Fruit fly (Drosophila melanogaster) whole organism, embryonic: Measurements from ENCODE around the gene bun.

Source experiments
- Abd-B ChIP-seq: fragments of 200-800 bp; sonication (Bioruptor generic); optimal IDR thresholded peaks from 2 replicates; lab custom pipeline; 2018; ENCODE audit warnings: missing biosample characterization, mild to moderate bottlenecking, missing genetic modification characterization, moderate library complexity
- B-H2 ChIP-seq: fragments of 200-800 bp; sonication (Bioruptor generic); optimal IDR thresholded peaks from 2 replicates; lab custom pipeline; 2018; ENCODE audit warnings: missing biosample characterization, mild to moderate bottlenecking, missing genetic modification characterization
- BtbVII ChIP-seq: fragments of 200-800 bp; sonication (Bioruptor generic); optimal IDR thresholded peaks from 3 replicates; lab custom pipeline; 2017; ENCODE audit warnings: missing biosample characterization, mild to moderate bottlenecking, missing genetic modification characterization
- CG11247 ChIP-seq: fragments of 200-800 bp; sonication (Bioruptor generic); IDR thresholded peaks from 2 replicates; pipeline ENCODE4 v1.3.6; 2022; ENCODE audit warnings: missing biosample characterization, missing genetic modification characterization
- CG11695 ChIP-seq: fragments of 200-800 bp; sonication (Bioruptor generic); IDR thresholded peaks from 3 replicates; pipeline ENCODE4 v1.3.6; 2022; ENCODE audit warnings: missing biosample characterization, missing genetic modification characterization
- CG12155 ChIP-seq: fragments of 200-800 bp; sonication (Bioruptor generic); optimal IDR thresholded peaks from 3 replicates; lab custom pipeline; 2016; ENCODE audit warnings: missing biosample characterization, missing genetic modification characterization
- CG13775 ChIP-seq: fragments of 200-800 bp; sonication (Bioruptor generic); optimal IDR thresholded peaks from 3 replicates; lab custom pipeline; 2017; ENCODE audit warnings: missing biosample characterization, mild to moderate bottlenecking, missing genetic modification characterization
- CG1602 ChIP-seq: fragments of 200-800 bp; sonication (Bioruptor generic); optimal IDR thresholded peaks from 3 replicates; lab custom pipeline; 2016; ENCODE audit warnings: missing biosample characterization, missing genetic modification characterization
- CG16863 ChIP-seq: fragments of 200-800 bp; sonication (Bioruptor generic); optimal IDR thresholded peaks from 3 replicates; lab custom pipeline; 2016; ENCODE audit warnings: missing biosample characterization, missing genetic modification characterization
- CG17385 ChIP-seq: fragments of 200-800 bp; sonication (Bioruptor generic); optimal IDR thresholded peaks from 3 replicates; lab custom pipeline; 2018; ENCODE audit warnings: missing biosample characterization, mild to moderate bottlenecking, missing genetic modification characterization
- CG18764 ChIP-seq: fragments of 200-800 bp; sonication (Bioruptor generic); optimal IDR thresholded peaks from 3 replicates; lab custom pipeline; 2016; ENCODE audit warnings: missing biosample characterization, missing genetic modification characterization
- CG2712 ChIP-seq: fragments of 200-800 bp; optimal IDR thresholded peaks from 3 replicates; lab custom pipeline; 2019; ENCODE audit warnings: missing biosample characterization, mild to moderate bottlenecking, missing genetic modification characterization, moderate library complexity
- CG30020 ChIP-seq: fragments of 200-800 bp; optimal IDR thresholded peaks from 2 replicates; lab custom pipeline; 2019; ENCODE audit warnings: missing biosample characterization, mild to moderate bottlenecking, missing genetic modification characterization, moderate library complexity
- CG32532 ChIP-seq: fragments of 200-800 bp; sonication (Bioruptor generic); IDR thresholded peaks from 2 replicates; pipeline ENCODE4 v1.3.6; 2022; ENCODE audit warnings: missing biosample characterization, missing genetic modification characterization
- CG34422 ChIP-seq: fragments of 200-800 bp; sonication (Bioruptor generic); IDR thresholded peaks from 3 replicates; pipeline ENCODE4 v1.3.6; 2022; ENCODE audit warnings: missing biosample characterization, missing genetic modification characterization
- CG4328 ChIP-seq: fragments of 200-800 bp; sonication (Bioruptor generic); optimal IDR thresholded peaks from 3 replicates; lab custom pipeline; 2017; ENCODE audit warnings: missing biosample characterization, missing genetic modification reagents, missing genetic modification characterization
- CG4360 ChIP-seq: fragments of 200-800 bp; sonication (Bioruptor generic); IDR thresholded peaks from 2 replicates; pipeline ENCODE4 v1.3.6; 2022; ENCODE audit warnings: missing biosample characterization, missing genetic modification characterization
- CG4424 ChIP-seq: fragments of 200-800 bp; sonication (Bioruptor generic); optimal IDR thresholded peaks from 3 replicates; lab custom pipeline; 2016; ENCODE audit warnings: missing biosample characterization, missing genetic modification characterization
- CG6689 ChIP-seq: fragments of 200-800 bp; sonication (Bioruptor generic); IDR thresholded peaks from 2 replicates; pipeline ENCODE4 v1.3.6; 2022; ENCODE audit warnings: missing biosample characterization, missing genetic modification characterization
- CG7357 ChIP-seq: fragments of 200-800 bp; sonication (Bioruptor generic); IDR thresholded peaks from 3 replicates; pipeline ENCODE4 v1.3.6; 2022; ENCODE audit warnings: missing biosample characterization, missing genetic modification characterization
- CG8281 ChIP-seq: fragments of 200-800 bp; sonication (Bioruptor generic); optimal IDR thresholded peaks from 2 replicates; lab custom pipeline; 2018; ENCODE audit warnings: missing biosample characterization, mild to moderate bottlenecking, missing genetic modification characterization, moderate library complexity
- CG8359 ChIP-seq: fragments of 200-800 bp; sonication (Bioruptor generic); optimal IDR thresholded peaks from 2 replicates; lab custom pipeline; 2017; ENCODE audit warnings: missing biosample characterization, mild to moderate bottlenecking, missing genetic modification characterization, borderline replicate concordance
- CG8765 ChIP-seq: fragments of 200-800 bp; sonication (Bioruptor generic); IDR thresholded peaks from 2 replicates; pipeline ENCODE4 v1.3.6; 2022; ENCODE audit warnings: missing biosample characterization, missing genetic modification characterization
- CG9215 ChIP-seq: fragments of 200-800 bp; sonication (Bioruptor generic); IDR thresholded peaks from 2 replicates; pipeline ENCODE4 v1.3.6; 2022; ENCODE audit warnings: missing biosample characterization, missing genetic modification characterization
- CG9817 ChIP-seq: fragments of 200-800 bp; sonication (Bioruptor generic); optimal IDR thresholded peaks from 2 replicates; lab custom pipeline; 2018; ENCODE audit warnings: missing biosample characterization, mild to moderate bottlenecking, missing genetic modification characterization, moderate library complexity
- Dad ChIP-seq: fragments of 200-800 bp; sonication (Bioruptor generic); optimal IDR thresholded peaks from 3 replicates; lab custom pipeline; 2016; ENCODE audit warnings: missing biosample characterization, missing genetic modification characterization
- Dbx ChIP-seq: fragments of 200-800 bp; sonication (Bioruptor generic); IDR thresholded peaks from 3 replicates; pipeline ENCODE4 v1.3.6; 2022; ENCODE audit warnings: missing biosample characterization, missing genetic modification characterization
- Drgx ChIP-seq: fragments of 200-800 bp; sonication (Bioruptor generic); IDR thresholded peaks from 2 replicates; pipeline ENCODE4 v1.3.6; 2022; ENCODE audit warnings: missing biosample characterization, missing genetic modification characterization
- HHEX ChIP-seq: fragments of 200-800 bp; sonication (Bioruptor generic); optimal IDR thresholded peaks from 3 replicates; lab custom pipeline; 2017; ENCODE audit warnings: missing biosample characterization, mild to moderate bottlenecking, missing genetic modification characterization, missing genetic modification reagents
- Hr3 ChIP-seq: fragments of 200-800 bp; sonication (Bioruptor generic); optimal IDR thresholded peaks from 3 replicates; lab custom pipeline; 2016; ENCODE audit warnings: missing biosample characterization, missing genetic modification characterization
- Lim3 ChIP-seq: fragments of 200-800 bp; sonication (Bioruptor generic); IDR thresholded peaks from 2 replicates; pipeline ENCODE4 v1.3.6; 2022; ENCODE audit warnings: missing biosample characterization, missing genetic modification characterization
- TFAM ChIP-seq: fragments of 200-800 bp; sonication (Bioruptor generic); optimal IDR thresholded peaks from 2 replicates; lab custom pipeline; 2017; ENCODE audit warnings: missing biosample characterization, missing genetic modification characterization, inconsistent platforms
- ab ChIP-seq: fragments of 200-800 bp; sonication (Bioruptor generic); optimal IDR thresholded peaks from 2 replicates; lab custom pipeline; 2016; ENCODE audit warnings: missing biosample characterization, missing genetic modification characterization
- bbx ChIP-seq: fragments of 200-800 bp; sonication (Bioruptor generic); IDR thresholded peaks from 2 replicates; pipeline ENCODE4 v1.3.6; 2022; ENCODE audit warnings: missing biosample characterization, missing genetic modification characterization; ENCODE audit not compliant: partially characterized antibody
- bigmax ChIP-seq: fragments of 200-800 bp; sonication (Bioruptor generic); optimal IDR thresholded peaks from 2 replicates; lab custom pipeline; 2018; ENCODE audit warnings: missing biosample characterization, mild to moderate bottlenecking, missing genetic modification characterization
- dysf ChIP-seq: fragments of 200-800 bp; sonication (Bioruptor generic); IDR thresholded peaks from 3 replicates; pipeline ENCODE4 v1.3.6; 2022; ENCODE audit warnings: missing biosample characterization, missing genetic modification characterization
- en ChIP-seq: fragments of 200-800 bp; sonication (Bioruptor generic); optimal IDR thresholded peaks from 2 replicates; lab custom pipeline; 2016; ENCODE audit warnings: missing biosample characterization, missing genetic modification characterization
- gt ChIP-seq: fragments of 200-800 bp; sonication (Bioruptor generic); IDR thresholded peaks from 2 replicates; pipeline ENCODE4 v1.3.6; 2022; ENCODE audit warnings: missing biosample characterization, missing genetic modification characterization
- insv ChIP-seq, 2 experiments: fragments of 200-800 bp; sonication (Bioruptor generic); optimal IDR thresholded peaks; 3 replicates each; lab custom pipeline; 2016 to 2018; ENCODE audit warnings: missing biosample characterization in 2 of 2, missing genetic modification characterization in 2 of 2
- lab ChIP-seq: fragments of 200-800 bp; sonication (Bioruptor generic); optimal IDR thresholded peaks from 3 replicates; lab custom pipeline; 2017; ENCODE audit warnings: missing biosample characterization, missing genetic modification characterization, mild to moderate bottlenecking, moderate library complexity, missing genetic modification reagents
- lmd ChIP-seq: fragments of 200-800 bp; sonication (Bioruptor generic); IDR thresholded peaks from 2 replicates; pipeline ENCODE4 v1.3.6; 2022; ENCODE audit warnings: missing biosample characterization, missing genetic modification characterization
- nmo ChIP-seq: fragments of 200-800 bp; sonication (Bioruptor generic); optimal IDR thresholded peaks from 2 replicates; lab custom pipeline; 2018; ENCODE audit warnings: missing biosample characterization, mild to moderate bottlenecking, missing genetic modification characterization, moderate library complexity
- run ChIP-seq: fragments of 200-800 bp; sonication (Bioruptor generic); optimal IDR thresholded peaks from 3 replicates; lab custom pipeline; 2018; ENCODE audit warnings: missing biosample characterization, mild to moderate bottlenecking, missing genetic modification characterization
- salm ChIP-seq: fragments of 200-800 bp; sonication (Bioruptor generic); optimal IDR thresholded peaks from 2 replicates; lab custom pipeline; 2018; ENCODE audit warnings: missing biosample characterization, mild to moderate bottlenecking, missing genetic modification characterization
- scrt ChIP-seq: fragments of 200-800 bp; sonication (Bioruptor generic); optimal IDR thresholded peaks from 2 replicates; lab custom pipeline; 2018; ENCODE audit warnings: missing biosample characterization, mild to moderate bottlenecking, missing genetic modification characterization, moderate library complexity
- sens ChIP-seq: fragments of 200-800 bp; sonication (Bioruptor generic); peaks from one replicate; lab custom pipeline; 2016; ENCODE audit warnings: missing biosample characterization, missing genetic modification characterization
- so ChIP-seq: fragments of 200-800 bp; sonication (Bioruptor generic); IDR thresholded peaks from 3 replicates; pipeline ENCODE4 v1.3.6; 2022; ENCODE audit warnings: missing biosample characterization, missing genetic modification characterization
- tio ChIP-seq: fragments of 200-800 bp; sonication (Bioruptor generic); optimal IDR thresholded peaks from 2 replicates; lab custom pipeline; 2017; ENCODE audit warnings: missing biosample characterization, missing genetic modification characterization, inconsistent platforms
- trem ChIP-seq: fragments of 200-800 bp; optimal IDR thresholded peaks from 3 replicates; lab custom pipeline; 2019; ENCODE audit warnings: missing biosample characterization, mild to moderate bottlenecking, missing genetic modification characterization, moderate library complexity
- ttk ChIP-seq: fragments of 200-800 bp; sonication (Bioruptor generic); IDR thresholded peaks from 2 replicates; pipeline ENCODE4 v2.1.2; 2022; ENCODE audit warnings: missing biosample characterization, missing genetic modification characterization

The bun gene

dm6 chr2L:12427487-12428101 lies 118.8 kb downstream of the bun start, which contains the start of the genes CG5446 and Trm1 (continued):
- TF ChIP-seq nmo (GFP tag; lab: Kevin White, UChicago) (peak; percentile 83), Lim3 (GFP tag; lab: Robert Waterston, UW) (no peak), Dad (GFP tag; lab: Kevin White, UChicago) (no peak), en (GFP tag; lab: Kevin White, UChicago) (no peak), scrt (peak; percentile 47), CG34422 (GFP tag; lab: Robert Waterston, UW) (no peak), CG17385 (GFP tag; lab: Kevin White, UChicago) (peak; percentile 67), bigmax (GFP tag; lab: Kevin White, UChicago) (no peak), CG2712 (tag; lab: Kevin White, UChicago) (peak; percentile 87), ttk (GFP tag; lab: Robert Waterston, UW) (peak; percentile 51; the same call in 1 of the 2 replicates), bbx (GFP tag; lab: Robert Waterston, UW) (0 out of 2 replicates have a peak, but pooled peaks have one; percentile 15), gt (GFP tag; lab: Robert Waterston, UW) (no peak), Dbx (GFP tag; lab: Robert Waterston, UW) (peak; percentile 46; the same call in 1 of the 3 replicates), CG32532 (peak; percentile 51; the same call in 1 of the 2 replicates), B-H2 (peak; percentile 58), run (peak; percentile 45), CG30020 (peak; percentile 81), CG11695 (peak; percentile 70; the same call in 2 of the 3 replicates), salm (tag; lab: Kevin White, UChicago) (no peak), CG4328 (GFP tag; lab: Kevin White, UChicago) (peak; percentile 53), BtbVII (GFP tag; lab: Kevin White, UChicago) (peak; percentile 73), CG18764 (GFP tag; lab: Kevin White, UChicago) (peak; percentile 37), TFAM (GFP tag; lab: Kevin White, UChicago) (no peak), CG1602 (GFP tag; lab: Kevin White, UChicago) (peak; percentile 64), CG6689 (peak; percentile 73), CG11247 (GFP tag; lab: Robert Waterston, UW) (no peak), Hr3 (GFP tag; lab: Kevin White, UChicago) (peak; percentile 80), CG13775 (peak; percentile 75), CG8359 (GFP tag; lab: Kevin White, UChicago) (no peak), CG4424 (GFP tag; lab: Kevin White, UChicago) (peak; percentile 67), CG4360 (GFP tag; lab: Robert Waterston, UW) (no peak), dysf (GFP tag; lab: Robert Waterston, UW) (peak; percentile 60; the same call in 2 of the 3 replicates), insv (GFP tag; optimal IDR thresholded peaks at IDR 0.05; lab: Kevin White, UChicago) (peak in 1 of 2 experiments; percentile 19), CG12155 (GFP tag; lab: Kevin White, UChicago) (peak; percentile 58), trem (tag; lab: Kevin White, UChicago) (peak; percentile 73), sens (GFP tag; lab: Kevin White, UChicago) (peak; percentile 83), tio (peak; percentile 14), Drgx (GFP tag; lab: Robert Waterston, UW) (peak; percentile 33; the same call in 1 of the 2 replicates), lmd (GFP tag; lab: Robert Waterston, UW) (peak; percentile 7; the same call in 1 of the 2 replicates), CG9215 (GFP tag; lab: Robert Waterston, UW) (peak; percentile 33; the same call in 1 of the 2 replicates), ab (no peak), CG9817 (tag; lab: Kevin White, UChicago) (peak; percentile 44), CG7357 (GFP tag; lab: Robert Waterston, UW) (no peak), CG16863 (GFP tag; lab: Kevin White, UChicago) (no peak), CG8765 (GFP tag; lab: Robert Waterston, UW) (no peak), HHEX (peak; percentile 46), Abd-B (peak; percentile 44), so (GFP tag; lab: Robert Waterston, UW) (no peak), lab (GFP tag; lab: Kevin White, UChicago) (peak; percentile 76), CG8281 (tag; lab: Kevin White, UChicago) (peak; percentile 21)
